Worm (Caenorhabditis elegans) whole organism, L4 larva: ENCODE data around the gene cyp-33C3.

Experiments used
- R02D3.7 ChIP-seq: fragments of 150-350 bp; sonication (generic microtip); optimal IDR thresholded peaks from 3 replicates; lab custom pipeline; 2014; ENCODE audit warnings: missing biosample characterization, missing genetic modification characterization
- Y75B8A.6 ChIP-seq: fragments of 200-800 bp; sonication (Bioruptor generic); IDR thresholded peaks from 2 replicates; pipeline ENCODE4 v1.3.6; 2022; ENCODE audit warnings: missing genetic modification reagents, missing genetic modification characterization, missing compliant biosample characterization
- arid-1 ChIP-seq: fragments of 200-800 bp; sonication (Bioruptor generic); conservative IDR thresholded peaks from 2 replicates; pipeline ENCODE4 v1.3.6; 2022; ENCODE audit warnings: missing genetic modification reagents, missing genetic modification characterization, missing compliant biosample characterization
- ces-1 ChIP-seq: fragments of 150-350 bp; sonication (generic microtip); optimal IDR thresholded peaks from 4 replicates; lab custom pipeline; 2014; ENCODE audit warnings: missing biosample characterization, missing genetic modification reagents, missing genetic modification characterization
- hlh-30 ChIP-seq: sonication (generic microtip); optimal IDR thresholded peaks from 2 replicates; lab custom pipeline; 2017; ENCODE audit warnings: antibody characterized with exemption, mild to moderate bottlenecking, missing genetic modification characterization, missing compliant biosample characterization; ENCODE audit not compliant: insufficient read depth
- lin-29 ChIP-seq: fragments of 200-800 bp; sonication (Bioruptor generic); IDR thresholded peaks from 2 replicates; pipeline ENCODE4 v1.3.6; 2022; ENCODE audit warnings: missing genetic modification reagents, missing genetic modification characterization, missing compliant biosample characterization
- nhr-11 ChIP-seq: fragments of 150-350 bp; optimal IDR thresholded peaks from 2 replicates; lab custom pipeline; 2014; ENCODE audit warnings: missing biosample characterization, missing genetic modification characterization
- nhr-237 ChIP-seq: sonication (generic microtip); optimal IDR thresholded peaks from 2 replicates; lab custom pipeline; 2017; ENCODE audit warnings: missing biosample characterization, missing genetic modification characterization
- nhr-28 ChIP-seq: fragments of 150-350 bp; optimal IDR thresholded peaks from 2 replicates; lab custom pipeline; 2014; ENCODE audit warnings: missing biosample characterization, missing genetic modification characterization
- pha-4 ChIP-seq, 2 experiments: fragments of 150-350 bp in 1 of 2; fragments of 200-800 bp in 1 of 2; sonication (Bioruptor generic) in 1 of 2; IDR thresholded peaks in 1 of 2; optimal IDR thresholded peaks in 1 of 2; 2 replicates each; pipeline versions ENCODE4 v1.3.6 to Lab custom; 2014 to 2022; ENCODE audit warnings: missing genetic modification characterization in 2 of 2, missing genetic modification reagents in 2 of 2, missing biosample characterization in 1 of 2, missing compliant biosample characterization in 1 of 2
- tra-1 ChIP-seq: fragments of 200-800 bp; sonication (Bioruptor generic); IDR thresholded peaks from 2 replicates; pipeline ENCODE4 v1.3.6; 2022; ENCODE audit warnings: missing genetic modification reagents, missing genetic modification characterization, missing compliant biosample characterization
- unc-130 ChIP-seq: sonication (generic microtip); optimal IDR thresholded peaks from 2 replicates; lab custom pipeline; 2016; ENCODE audit warnings: missing genetic modification reagents, missing genetic modification characterization, missing compliant biosample characterization

ce11 chrV:2230912-2231311 is 11.7 kb upstream of the cyp-33C3 start, which contains the start of gene nhr-134:
- no peak for TF ChIP-seq ces-1 (GFP tag; lab: Kevin White, UChicago)
- TF ChIP-seq Y75B8A.6 (GFP tag; lab: Robert Waterston, UW), result no peak
- no peak for TF ChIP-seq arid-1 (GFP tag; lab: Robert Waterston, UW)
- peak; percentile 87 for TF ChIP-seq hlh-30
- TF ChIP-seq tra-1 (GFP tag; lab: Robert Waterston, UW), result no peak
- no peak for TF ChIP-seq nhr-11
- TF ChIP-seq R02D3.7 (tag; lab: Kevin White, UChicago), result no peak
- no peak for TF ChIP-seq pha-4 (GFP tag; IDR thresholded peaks at IDR 0.05; lab: Robert Waterston, UW)
- TF ChIP-seq pha-4 (tag; optimal IDR thresholded peaks at IDR 0.05; lab: Kevin White, UChicago), result no peak
- TF ChIP-seq unc-130 (GFP tag; lab: Kevin White, UChicago), result no peak
- TF ChIP-seq lin-29 (GFP tag; lab: Robert Waterston, UW), result no peak
- no peak for TF ChIP-seq nhr-237 (tag; lab: Kevin White, UChicago)
- peak; percentile 30 for TF ChIP-seq nhr-28
